Worm (Caenorhabditis elegans): ENCODE measurements around the gene Y41C4A.6.

Y41C4A.6 gene

ce11 chrIII:11689303-11689702 is 7.1 kb upstream of the Y41C4A.6 start:
- peak; percentile 48 for TF ChIP-seq W03F9.2 (tag; optimal IDR thresholded peaks at IDR 0.05)
- TF ChIP-seq dao-5 (tag; optimal IDR thresholded peaks at IDR 0.05): no peak
- no peak for TF ChIP-seq him-1 (tag; optimal IDR thresholded peaks at IDR 0.05)

ce11 chrIII:11689887-11690286 is 6.5 kb upstream of the Y41C4A.6 start:
- no peak for TF ChIP-seq W03F9.2 (tag; optimal IDR thresholded peaks at IDR 0.05)
- TF ChIP-seq dao-5 (tag; optimal IDR thresholded peaks at IDR 0.05): no peak
- TF ChIP-seq him-1 (tag; optimal IDR thresholded peaks at IDR 0.05): no peak

DNA sequence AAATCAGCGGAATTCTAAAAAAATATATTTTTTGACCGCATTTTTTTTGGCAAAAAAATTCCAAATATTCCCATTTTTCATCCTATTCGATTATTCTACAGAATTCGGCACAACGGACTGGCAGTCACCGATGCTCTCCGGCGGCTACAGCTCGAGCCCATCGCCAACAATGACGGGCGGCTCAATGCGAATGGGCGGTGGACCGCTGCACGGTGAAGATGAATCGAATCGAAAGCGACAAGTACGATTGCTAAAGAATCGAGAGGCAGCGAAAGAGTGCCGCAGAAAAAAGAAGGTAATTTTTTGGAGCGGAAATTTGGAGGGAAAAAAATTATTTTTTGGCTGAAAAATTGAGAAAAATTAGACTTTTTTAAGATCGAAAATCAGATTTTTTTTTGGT is 4.0 kb upstream of the Y41C4A.6 start:
- no peak for TF ChIP-seq him-1 (tag; optimal IDR thresholded peaks at IDR 0.05)
- no peak for TF ChIP-seq W03F9.2 (tag; optimal IDR thresholded peaks at IDR 0.05)
- no peak for TF ChIP-seq dao-5 (tag; optimal IDR thresholded peaks at IDR 0.05)

ce11 chrIII:11694506-11694947 is 1.8 kb upstream of the Y41C4A.6 start:
- no peak for TF ChIP-seq dao-5 (tag; optimal IDR thresholded peaks at IDR 0.05)
- TF ChIP-seq him-1 (tag; optimal IDR thresholded peaks at IDR 0.05): no peak
- TF ChIP-seq W03F9.2 (tag; optimal IDR thresholded peaks at IDR 0.05): no peak

ce11 chrIII:11694975-11695374 is 1.4 kb upstream of the Y41C4A.6 start, which contains the start of gene Y41C4A.22:
Gene Y41C4A.22 (plus strand): TSS chrIII:11695275.
- no peak for TF ChIP-seq him-1 (tag; optimal IDR thresholded peaks at IDR 0.05)

- no peak for TF ChIP-seq him-1 (tag; optimal IDR thresholded peaks at IDR 0.05)
- TF ChIP-seq dao-5 (tag; optimal IDR thresholded peaks at IDR 0.05): no peak
- TF ChIP-seq W03F9.2 (tag; optimal IDR thresholded peaks at IDR 0.05): no peak
These were observed 2.2 kb downstream of the Y41C4A.6 start, which contains the start of gene Y41C4A.7 for ce11 chrIII:11698569-11698968. Gene Y41C4A.7 (plus strand): TSS chrIII:11698869.

DNA sequence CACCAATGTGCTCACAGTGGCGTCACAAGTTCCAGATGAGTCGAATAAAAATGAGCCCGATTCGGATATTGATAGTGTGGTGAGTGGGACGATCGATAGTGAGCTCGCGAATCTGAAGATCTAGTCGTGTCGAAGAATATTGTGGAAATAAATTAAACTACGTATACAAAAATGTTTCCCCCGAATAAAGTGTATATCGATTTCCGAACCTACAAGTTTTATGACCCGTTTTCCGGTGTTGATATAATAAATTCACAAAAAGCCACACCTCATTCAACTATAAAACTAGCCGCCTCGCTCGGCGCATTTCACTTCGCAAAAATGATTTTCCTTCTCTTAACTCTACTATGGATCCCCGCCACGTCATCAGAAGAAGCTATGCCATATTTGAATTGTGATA is 3.6 kb downstream of the Y41C4A.6 start, which contains the start of gene pqn-84:
TSS of gene pqn-84 (plus strand) at position 301 of the 400 bp plus-strand sequence.
- TF ChIP-seq him-1 (tag; optimal IDR thresholded peaks at IDR 0.05): no peak
- TF ChIP-seq W03F9.2 (tag; optimal IDR thresholded peaks at IDR 0.05): no peak
- no peak for TF ChIP-seq dao-5 (tag; optimal IDR thresholded peaks at IDR 0.05)

DNA sequence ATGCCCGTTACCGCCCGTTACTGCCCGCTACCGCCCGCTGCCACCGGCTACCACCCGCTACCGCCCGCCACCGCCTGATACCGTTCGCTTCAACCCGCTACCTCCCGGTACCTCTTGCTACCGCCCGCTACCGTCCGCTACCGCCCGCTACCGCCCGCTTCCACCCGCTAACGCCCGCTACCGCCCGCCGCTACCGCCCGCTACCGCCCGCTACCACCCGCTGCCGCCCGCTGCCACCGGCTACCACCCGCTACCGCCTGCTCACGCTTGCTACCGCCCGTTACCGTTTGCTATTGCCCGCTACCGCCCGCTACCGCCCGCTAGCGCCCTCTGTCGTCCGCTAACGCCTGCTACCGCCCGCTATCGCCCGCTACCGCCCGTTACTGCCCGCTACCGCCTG is 5.5 kb downstream of the Y41C4A.6 start:
- TF ChIP-seq him-1 (tag; optimal IDR thresholded peaks at IDR 0.05) (no peak), dao-5 (tag; optimal IDR thresholded peaks at IDR 0.05) (no peak), W03F9.2 (tag; optimal IDR thresholded peaks at IDR 0.05) (no peak)

ce11 chrIII:11703006-11703775 is 6.8 kb downstream of the Y41C4A.6 start:
- TF ChIP-seq dao-5 (tag; optimal IDR thresholded peaks at IDR 0.05) (no peak), W03F9.2 (tag; optimal IDR thresholded peaks at IDR 0.05) (no peak), him-1 (tag; optimal IDR thresholded peaks at IDR 0.05) (no peak)

DNA sequence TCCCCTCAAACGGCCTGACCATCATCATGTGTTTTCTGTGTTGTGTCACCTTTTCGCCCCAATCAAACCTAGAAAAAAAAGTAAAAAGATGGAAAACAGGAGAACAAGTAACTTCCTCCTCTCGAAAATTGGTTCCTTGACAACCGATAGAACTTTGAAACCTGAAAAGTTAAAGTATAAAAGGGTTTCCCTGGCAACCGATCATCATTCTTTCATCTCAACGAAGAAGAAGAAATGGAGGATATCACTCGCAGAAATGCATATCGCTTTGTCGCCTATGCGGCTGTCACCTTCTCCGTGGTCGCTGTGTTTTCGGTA is 7.4 kb downstream of the Y41C4A.6 start, which contains the start of gene col-95:
TSS of gene col-95 (plus strand) at position 219 of the 318 bp plus-strand sequence.
- TF ChIP-seq dao-5 (tag; optimal IDR thresholded peaks at IDR 0.05) (no peak), him-1 (tag; optimal IDR thresholded peaks at IDR 0.05) (no peak), W03F9.2 (tag; optimal IDR thresholded peaks at IDR 0.05) (no peak)

DNA sequence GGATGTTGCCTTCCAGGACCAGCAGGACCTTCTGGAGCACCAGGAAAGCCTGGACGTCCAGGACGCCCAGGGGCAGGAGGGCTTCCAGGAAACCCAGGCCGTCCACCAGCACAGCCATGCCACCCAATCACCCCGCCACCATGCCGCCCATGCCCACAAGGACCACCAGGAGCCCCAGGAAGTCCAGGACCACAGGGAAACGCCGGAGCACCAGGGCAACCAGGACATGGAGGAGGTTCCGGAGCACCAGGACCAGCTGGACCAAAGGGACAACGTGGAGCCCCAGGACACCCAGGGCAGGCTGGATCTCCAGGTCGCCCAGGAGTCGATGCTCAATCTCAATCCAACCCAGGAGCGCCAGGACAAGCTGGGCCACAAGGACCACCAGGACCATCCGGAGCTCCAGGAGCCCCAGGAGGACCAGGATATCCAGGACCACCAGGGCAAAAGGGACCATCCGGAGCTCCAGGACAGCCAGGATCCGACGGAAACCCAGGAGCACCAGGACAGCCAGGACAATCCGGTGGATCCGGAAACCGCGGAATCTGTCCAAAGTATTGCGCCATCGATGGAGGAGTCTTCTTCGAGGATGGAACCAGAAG is 8.1 kb downstream of the Y41C4A.6 start:
- TF ChIP-seq him-1 (tag; optimal IDR thresholded peaks at IDR 0.05) (no peak), W03F9.2 (tag; optimal IDR thresholded peaks at IDR 0.05) (no peak), dao-5 (tag; optimal IDR thresholded peaks at IDR 0.05) (no peak)

DNA sequence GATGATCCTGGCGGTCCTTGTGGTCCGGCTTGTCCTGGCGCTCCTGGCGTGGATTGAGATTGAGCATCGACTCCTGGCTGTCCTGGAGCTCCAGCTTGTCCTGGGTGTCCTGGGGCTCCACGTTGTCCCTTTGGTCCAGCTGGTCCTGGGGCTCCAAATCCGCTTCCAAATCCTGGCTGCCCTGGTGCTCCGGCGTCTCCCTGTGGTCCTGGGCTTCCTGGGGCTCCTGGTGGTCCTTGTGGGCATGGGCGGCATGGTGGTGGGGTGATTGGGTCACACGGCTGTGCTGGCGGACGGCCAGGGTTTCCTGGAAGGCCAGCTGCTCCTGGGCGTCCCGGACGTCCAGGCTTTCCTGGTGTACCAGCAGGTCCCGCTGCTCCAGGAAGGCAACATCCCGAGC is 9.6 kb downstream of the Y41C4A.6 start:
- no peak for TF ChIP-seq him-1 (tag; optimal IDR thresholded peaks at IDR 0.05)
- TF ChIP-seq dao-5 (tag; optimal IDR thresholded peaks at IDR 0.05): no peak
- no peak for TF ChIP-seq W03F9.2 (tag; optimal IDR thresholded peaks at IDR 0.05)

ce11 chrIII:11706665-11707064 is 10.3 kb downstream of the Y41C4A.6 start, which contains the start of gene col-96:
Gene col-96 (minus strand): TSS chrIII:11706765.
- TF ChIP-seq dao-5 (tag; optimal IDR thresholded peaks at IDR 0.05) (no peak), W03F9.2 (tag; optimal IDR thresholded peaks at IDR 0.05) (no peak), him-1 (tag; optimal IDR thresholded peaks at IDR 0.05) (no peak)

ce11 chrIII:11708722-11709121 is 12.3 kb downstream of the Y41C4A.6 start, which contains the start of gene Y41C4A.8:
Gene Y41C4A.8 (minus strand): TSS chrIII:11708822.
- no peak for TF ChIP-seq W03F9.2 (tag; optimal IDR thresholded peaks at IDR 0.05)
